Fruit fly (Drosophila melanogaster) S2 (cell line): ENCODE measurements around the gene CG7295.

Source experiments
- CG8478 ChIP-seq: fragments of >200 bp; optimal IDR thresholded peaks from 2 replicates; lab custom pipeline; 2018
- CTCF ChIP-seq, 2 experiments: fragments of >200 bp; optimal IDR thresholded peaks; 2 replicates each; lab custom pipeline; 2018

DNA sequence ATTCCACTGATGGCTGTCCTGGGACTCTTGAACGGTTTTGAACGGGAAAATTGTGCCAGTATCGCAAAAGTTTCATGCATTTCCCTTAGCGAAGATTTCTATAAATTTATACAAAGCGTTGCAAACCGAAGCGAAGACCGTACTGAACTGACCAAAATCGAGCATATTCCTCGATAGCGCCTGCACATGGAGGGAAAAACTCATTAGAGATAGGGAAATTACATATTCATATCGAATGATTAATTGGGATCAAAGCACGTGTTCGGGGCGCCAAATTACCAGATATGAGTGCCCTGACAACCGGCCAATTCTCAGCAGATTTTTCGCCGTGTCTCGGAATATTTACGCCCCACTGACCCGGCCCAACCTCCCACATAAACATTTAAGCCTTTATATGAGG is 11.8 kb downstream of the CG7295 start, which contains the start of gene CG31663:
- no peak for TF ChIP-seq CG8478
- TF ChIP-seq CTCF (optimal IDR thresholded peaks at IDR 0.05; lab: Kevin White, UChicago): no peak
